Worm (Caenorhabditis elegans) whole organism, L3 larva: ENCODE results near the gene F36H5.10.

ENCODE experiments used
- nhr-237 ChIP-seq: fragments of 150-350 bp; optimal IDR thresholded peaks from 2 replicates; lab custom pipeline; 2014; ENCODE audit warnings: missing biosample characterization, missing genetic modification characterization
- snpc-4 ChIP-seq: fragments of 150-350 bp; optimal IDR thresholded peaks from 2 replicates; lab custom pipeline; 2014; ENCODE audit warnings: missing biosample characterization, missing genetic modification characterization

DNA sequence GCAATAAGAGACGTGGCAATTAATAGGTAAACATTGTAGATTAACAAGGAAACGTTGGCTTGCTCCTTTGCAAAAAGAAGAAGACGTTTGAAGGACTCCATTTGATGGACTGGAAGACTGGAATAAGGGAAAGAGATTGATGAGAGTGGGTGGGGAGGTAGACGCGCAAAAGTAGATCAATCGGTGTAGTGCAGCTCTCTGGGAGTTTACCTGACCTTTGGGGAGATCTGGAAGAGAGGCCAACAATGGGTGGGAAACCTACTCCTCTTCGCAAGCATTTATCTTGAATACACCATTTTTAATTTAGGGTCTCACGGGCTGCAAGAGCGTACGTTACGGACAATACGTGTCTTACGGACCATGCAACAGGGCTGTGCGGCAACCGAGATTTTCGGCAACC, 49.2 kb downstream of the F36H5.10 start, which contains the start of gene C08F1.12:
- TF ChIP-seq snpc-4 = no peak
- TF ChIP-seq nhr-237 (tag; lab: Kevin White, UChicago) = no peak
